Fruit fly (Drosophila melanogaster) whole organism, wandering third instar larva: Measurements from ENCODE around the gene crc.

ENCODE experiments used
- CrebA ChIP-seq: fragments of 200-800 bp; sonication (Bioruptor generic); optimal IDR thresholded peaks from 2 replicates; lab custom pipeline; 2016; ENCODE audit warnings: missing biosample characterization, mild to moderate bottlenecking, missing genetic modification characterization, borderline replicate concordance
- Dfd ChIP-seq: fragments of >200 bp; optimal IDR thresholded peaks from 2 replicates; lab custom pipeline; 2017; ENCODE audit warnings: missing biosample characterization, missing genetic modification characterization
- Dif ChIP-seq: fragments of 200-275, 200-300 bp; sonication (Bioruptor generic); optimal IDR thresholded peaks from 2 replicates; lab custom pipeline; 2018; ENCODE audit warnings: missing biosample characterization, missing genetic modification characterization; ENCODE audit not compliant: partially characterized antibody
- GATAd ChIP-seq: sonication (Bioruptor generic); optimal IDR thresholded peaks from 2 replicates; lab custom pipeline; 2016; ENCODE audit warnings: missing biosample characterization, missing genetic modification characterization
- HLH106 ChIP-seq: fragments of 200-800 bp; optimal IDR thresholded peaks from 3 replicates; lab custom pipeline; 2019; ENCODE audit warnings: missing biosample characterization, mild to moderate bottlenecking, missing genetic modification characterization, moderate library complexity
- Hnf4 ChIP-seq: fragments of 200-800 bp; sonication (Bioruptor generic); optimal IDR thresholded peaks from 2 replicates; lab custom pipeline; 2016; ENCODE audit warnings: missing biosample characterization, mild to moderate bottlenecking, missing genetic modification characterization
- Hr78 ChIP-seq: fragments of >200 bp; optimal IDR thresholded peaks from 2 replicates; lab custom pipeline; 2017; ENCODE audit warnings: missing biosample characterization, missing genetic modification characterization
- Hr83 ChIP-seq: fragments of 200-300 bp; sonication (Bioruptor generic); optimal IDR thresholded peaks from 2 replicates; lab custom pipeline; 2016; ENCODE audit warnings: missing biosample characterization, mild to moderate bottlenecking, missing genetic modification characterization, moderate library complexity; ENCODE audit not compliant: poor library complexity, severe bottlenecking
- Mio ChIP-seq: sonication (Bioruptor generic); optimal IDR thresholded peaks from 2 replicates; lab custom pipeline; 2016; ENCODE audit warnings: missing biosample characterization, missing genetic modification characterization
- Myc ChIP-seq: fragments of >200 bp; optimal IDR thresholded peaks from 2 replicates; lab custom pipeline; 2017
- N ChIP-seq: fragments of >200 bp; optimal IDR thresholded peaks from 2 replicates; lab custom pipeline; 2018; ENCODE audit warnings: missing biosample characterization, missing external identifiers, missing genetic modification characterization
- Rel ChIP-seq, 2 experiments: fragments of 200-800 bp; sonication (Bioruptor generic) in 1 of 2; optimal IDR thresholded peaks; 2 replicates in 1 of 2; 3 replicates in 1 of 2; lab custom pipeline; 2016 to 2019; ENCODE audit warnings: mild to moderate bottlenecking in 2 of 2, missing biosample characterization in 2 of 2, missing genetic modification characterization in 2 of 2, moderate library complexity in 1 of 2
- Vsx2 ChIP-seq: fragments of 200-300, 225-300 bp; sonication (Bioruptor generic); optimal IDR thresholded peaks from 2 replicates; lab custom pipeline; 2018; ENCODE audit warnings: missing biosample characterization, missing genetic modification characterization; ENCODE audit not compliant: partially characterized antibody
- br ChIP-seq: fragments of 200-800 bp; sonication (Bioruptor generic); optimal IDR thresholded peaks from 2 replicates; lab custom pipeline; 2016; ENCODE audit warnings: missing biosample characterization, missing genetic modification characterization
- brk ChIP-seq: fragments of 200-800 bp; sonication (Bioruptor generic); optimal IDR thresholded peaks from 2 replicates; lab custom pipeline; 2016; ENCODE audit warnings: missing biosample characterization, mild to moderate bottlenecking, missing genetic modification characterization
- dl ChIP-seq, 2 experiments: fragments of 175-275, 200-275 bp in 1 of 2; fragments of 200-275 bp in 1 of 2; sonication (Bioruptor generic); optimal IDR thresholded peaks; lab custom pipeline; 2018; ENCODE audit warnings: mild to moderate bottlenecking in 2 of 2, missing biosample characterization in 2 of 2, missing genetic modification characterization in 2 of 2, moderate library complexity in 2 of 2; ENCODE audit not compliant: partially characterized antibody in 2 of 2, insufficient read depth in 1 of 2
- dsf ChIP-seq: sonication (Bioruptor generic); optimal IDR thresholded peaks from 2 replicates; lab custom pipeline; 2016; ENCODE audit warnings: missing biosample characterization, missing genetic modification characterization, borderline replicate concordance
- ey ChIP-seq: fragments of 200-800 bp; sonication (Bioruptor generic); optimal IDR thresholded peaks from 2 replicates; lab custom pipeline; 2016; ENCODE audit warnings: missing biosample characterization, missing genetic modification characterization
- foxo ChIP-seq, 2 experiments: fragments of 200-800 bp; sonication (Bioruptor generic); optimal IDR thresholded peaks; 2 replicates in 1 of 2; 3 replicates in 1 of 2; lab custom pipeline; 2016 to 2017; ENCODE audit warnings: missing biosample characterization in 2 of 2, missing genetic modification characterization in 2 of 2
- fru ChIP-seq: fragments of 200-800 bp; sonication (Bioruptor generic); optimal IDR thresholded peaks from 3 replicates; lab custom pipeline; 2016; ENCODE audit warnings: missing biosample characterization, mild to moderate bottlenecking, missing genetic modification characterization
- h ChIP-seq: fragments of 200-800 bp; sonication (Bioruptor generic); optimal IDR thresholded peaks from 3 replicates; lab custom pipeline; 2016; ENCODE audit warnings: missing biosample characterization, mild to moderate bottlenecking, missing genetic modification characterization
- jim ChIP-seq: fragments of 175-275, 200-325 bp; sonication (Bioruptor generic); optimal IDR thresholded peaks from 2 replicates; lab custom pipeline; 2016; ENCODE audit warnings: missing biosample characterization, mild to moderate bottlenecking, missing genetic modification characterization
- lola ChIP-seq: fragments of >200 bp; optimal IDR thresholded peaks from 2 replicates; lab custom pipeline; 2017; ENCODE audit warnings: missing biosample characterization, missing genetic modification characterization
- pan ChIP-seq: fragments of >200 bp; optimal IDR thresholded peaks from 2 replicates; lab custom pipeline; 2017
- psq ChIP-seq: fragments of 200-800 bp; sonication (Bioruptor generic); optimal IDR thresholded peaks from 3 replicates; lab custom pipeline; 2017; ENCODE audit warnings: missing biosample characterization, mild to moderate bottlenecking, missing genetic modification characterization, moderate library complexity
- rgr ChIP-seq: fragments of 200-800 bp; sonication (Bioruptor generic); optimal IDR thresholded peaks from 3 replicates; lab custom pipeline; 2016; ENCODE audit warnings: missing biosample characterization, mild to moderate bottlenecking, missing genetic modification characterization
- sage ChIP-seq: fragments of 200-800 bp; sonication (Bioruptor generic); optimal IDR thresholded peaks from 2 replicates; lab custom pipeline; 2016; ENCODE audit warnings: missing biosample characterization, mild to moderate bottlenecking, missing genetic modification characterization
- sv ChIP-seq: fragments of 200-800 bp; sonication (Bioruptor generic); optimal IDR thresholded peaks from 3 replicates; lab custom pipeline; 2016; ENCODE audit warnings: missing biosample characterization, missing genetic modification characterization
- tai ChIP-seq: sonication (Bioruptor generic); optimal IDR thresholded peaks from 2 replicates; lab custom pipeline; 2016; ENCODE audit warnings: missing biosample characterization, missing genetic modification characterization
- usp ChIP-seq: fragments of >200 bp; optimal IDR thresholded peaks from 2 replicates; lab custom pipeline; 2017; ENCODE audit warnings: missing biosample characterization, missing genetic modification characterization
- woc ChIP-seq: sonication (Bioruptor generic); optimal IDR thresholded peaks from 2 replicates; lab custom pipeline; 2016; ENCODE audit warnings: missing biosample characterization, mild to moderate bottlenecking, missing genetic modification characterization

The crc gene

dm6 chr2L:21309754-21310426 is 776 bp upstream of the crc start, which contains the start of gene Mondo:
TSS of gene Mondo (minus strand) at chr2L:21310050.
- peak; percentile 0 for TF ChIP-seq fru (GFP tag; lab: Kevin White, UChicago)
- peak; percentile 73 for TF ChIP-seq Hr83 (GFP tag; lab: Kevin White, UChicago)
- peak; percentile 18 for TF ChIP-seq jim (GFP tag; lab: Kevin White, UChicago)
- TF ChIP-seq HLH106 (tag; lab: Kevin White, UChicago), result peak; percentile 46
- peak; percentile 30 for TF ChIP-seq Dif (GFP tag; lab: Kevin White, UChicago)
- TF ChIP-seq br (GFP tag; lab: Kevin White, UChicago), result peak; percentile 38
- no peak for TF ChIP-seq h (GFP tag; lab: Kevin White, UChicago)
- TF ChIP-seq usp (GFP tag; lab: Kevin White, UChicago), result no peak
- TF ChIP-seq dl (GFP tag; optimal IDR thresholded peaks at IDR 0.05; lab: Kevin White, UChicago; ENCODE audit: insufficient read depth in 1 of 2, partially characterized antibody in 2 of 2), result peak in 1 of 2 experiments; percentile 32
- peak; percentile 6 for TF ChIP-seq Hnf4 (GFP tag; lab: Kevin White, UChicago)

dm6 chr2L:21311200-21311689 is 579 bp downstream of the crc start:
- TF ChIP-seq h (GFP tag; lab: Kevin White, UChicago), result no peak
- no peak for TF ChIP-seq Mio (GFP tag; lab: Kevin White, UChicago)
- no peak for TF ChIP-seq dsf (GFP tag; lab: Kevin White, UChicago)
- TF ChIP-seq HLH106 (tag; lab: Kevin White, UChicago), result no peak
- no peak for TF ChIP-seq GATAd (GFP tag; lab: Kevin White, UChicago)
- TF ChIP-seq Rel (GFP tag; optimal IDR thresholded peaks at IDR 0.05; lab: Kevin White, UChicago), result no peak
- TF ChIP-seq Rel (tag; optimal IDR thresholded peaks at IDR 0.05; lab: Kevin White, UChicago), result no peak
- TF ChIP-seq foxo (GFP tag; optimal IDR thresholded peaks at IDR 0.05; lab: Kevin White, UChicago), result no peak
- no peak for TF ChIP-seq Hr78
- TF ChIP-seq Vsx2 (GFP tag; lab: Kevin White, UChicago), result no peak
- TF ChIP-seq ey (GFP tag; lab: Kevin White, UChicago), result no peak
- TF ChIP-seq N, result no peak
- no peak for TF ChIP-seq Dfd
- no peak for TF ChIP-seq fru (GFP tag; lab: Kevin White, UChicago)
- no peak for TF ChIP-seq lola (GFP tag; lab: Kevin White, UChicago)
- no peak for TF ChIP-seq Myc
- TF ChIP-seq pan (lab: Kevin White, UChicago), result no peak
- no peak for TF ChIP-seq Dif (GFP tag; lab: Kevin White, UChicago)
- TF ChIP-seq, all 38 proteins: peak for 0

DNA sequence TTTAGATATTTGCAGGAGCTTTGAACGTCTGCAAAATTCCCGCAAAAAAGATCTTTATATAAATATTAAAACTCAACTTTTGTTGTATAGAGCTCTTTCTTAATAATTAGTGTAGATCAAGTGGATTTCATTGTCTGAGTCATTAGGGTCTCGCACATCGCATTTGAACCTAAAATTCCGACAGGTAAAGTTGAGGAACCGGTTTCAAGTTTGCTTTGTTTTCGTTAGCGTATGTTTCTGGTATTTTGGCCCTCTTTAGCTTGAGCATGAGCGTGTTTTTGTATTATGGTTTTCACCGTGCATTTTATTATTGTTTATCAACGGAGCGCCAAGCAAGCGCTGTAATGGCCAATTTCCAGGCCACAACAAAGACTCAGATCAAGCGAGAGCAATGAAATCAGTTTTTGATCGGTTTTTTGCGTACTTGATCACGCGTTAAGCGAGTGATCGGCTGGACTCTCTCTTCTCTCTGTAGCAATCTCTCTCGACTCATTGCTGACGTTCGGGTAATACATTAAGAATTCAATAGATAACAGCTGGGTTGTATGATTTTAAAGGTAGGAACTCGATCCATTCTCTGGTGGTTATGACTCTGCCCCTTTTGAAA is 2.3 kb downstream of the crc start:
- TF ChIP-seq Dfd (no peak), pan (lab: Kevin White, UChicago) (no peak), Rel (GFP tag; optimal IDR thresholded peaks at IDR 0.05; lab: Kevin White, UChicago) (peak; percentile 35), Rel (tag; optimal IDR thresholded peaks at IDR 0.05; lab: Kevin White, UChicago) (peak; percentile 59), Hr78 (no peak), CrebA (GFP tag; lab: Kevin White, UChicago) (no peak), sage (GFP tag; lab: Kevin White, UChicago) (peak; percentile 9), Hr83 (GFP tag; lab: Kevin White, UChicago) (no peak), Dif (GFP tag; lab: Kevin White, UChicago) (peak; percentile 33), fru (GFP tag; lab: Kevin White, UChicago) (no peak), HLH106 (tag; lab: Kevin White, UChicago) (no peak), Vsx2 (GFP tag; lab: Kevin White, UChicago) (no peak), foxo (GFP tag; optimal IDR thresholded peaks at IDR 0.05; lab: Kevin White, UChicago) (no peak), sv (GFP tag; lab: Kevin White, UChicago) (no peak), tai (GFP tag; lab: Kevin White, UChicago) (no peak), rgr (GFP tag; lab: Kevin White, UChicago) (no peak), br (GFP tag; lab: Kevin White, UChicago) (no peak), usp (GFP tag; lab: Kevin White, UChicago) (no peak), jim (GFP tag; lab: Kevin White, UChicago) (no peak), Mio (GFP tag; lab: Kevin White, UChicago) (peak; percentile 75), lola (GFP tag; lab: Kevin White, UChicago) (no peak), brk (GFP tag; lab: Kevin White, UChicago) (peak; percentile 5), GATAd (GFP tag; lab: Kevin White, UChicago) (no peak), N (no peak), dl (GFP tag; optimal IDR thresholded peaks at IDR 0.05; lab: Kevin White, UChicago; ENCODE audit: insufficient read depth in 1 of 2, partially characterized antibody in 2 of 2) (peak; percentile 43 to 65), woc (GFP tag; lab: Kevin White, UChicago) (no peak), psq (peak; percentile 4), h (GFP tag; lab: Kevin White, UChicago) (no peak)
- TF ChIP-seq, all 38 proteins: peak for 7
